Fruit fly (Drosophila melanogaster): ENCODE measurements around the gene Gcn5.

dm6 chr3L:12566065-12566730 lies 42.4 kb upstream of the Gcn5 start:
- TF ChIP-seq h (GFP tag; optimal IDR thresholded peaks at IDR 0.05) (no peak), CG32264 (GFP tag; optimal IDR thresholded peaks at IDR 0.05) (no peak), Dfd (GFP tag; optimal IDR thresholded peaks at IDR 0.05) (no peak), Vsx2 (GFP tag; optimal IDR thresholded peaks at IDR 0.05; ENCODE audit: partially characterized antibody) (no peak), rgr (GFP tag; optimal IDR thresholded peaks at IDR 0.05) (no peak), Hr78 (GFP tag; optimal IDR thresholded peaks at IDR 0.05) (no peak), pan (optimal IDR thresholded peaks at IDR 0.05) (no peak), CrebA (GFP tag; optimal IDR thresholded peaks at IDR 0.05; ENCODE audit: borderline replicate concordance) (no peak), lola (GFP tag; optimal IDR thresholded peaks at IDR 0.05) (no peak), Hr83 (GFP tag; optimal IDR thresholded peaks at IDR 0.05; ENCODE audit: poor library complexity, severe bottlenecking) (no peak), usp (GFP tag; optimal IDR thresholded peaks at IDR 0.05) (no peak)

Measured in whole organism, wandering third instar larva.